Fruit fly (Drosophila melanogaster): ENCODE results near the gene CG43092.
A peak's percentile ranks its signal among the peaks of the same experiment; 100 is the strongest.

The CG43092 gene

DNA sequence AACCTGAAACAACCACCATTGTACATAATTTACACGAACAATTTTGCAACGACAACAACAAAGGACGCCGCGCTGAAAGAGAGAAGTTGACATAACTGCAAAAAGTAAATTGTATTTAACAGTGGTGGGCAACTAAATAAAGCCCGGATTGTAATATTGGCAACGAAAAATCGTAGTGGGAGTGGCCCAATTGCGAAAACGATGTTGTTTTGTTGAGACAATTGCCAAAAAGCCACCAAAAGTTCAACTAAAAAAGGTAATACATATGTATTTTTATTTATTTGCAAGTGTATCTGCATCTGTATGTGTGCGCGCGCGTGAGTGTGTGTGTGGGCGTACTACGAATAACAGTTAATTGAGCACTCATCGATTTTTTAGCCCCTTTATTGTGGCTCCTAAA, 18.4 kb downstream of the CG43092 start:
- TF ChIP-seq pfk (GFP tag; optimal IDR thresholded peaks at IDR 0.05) (no peak), fd3F (GFP tag; optimal IDR thresholded peaks at IDR 0.05) (no peak), Atf3 (GFP tag; optimal IDR thresholded peaks at IDR 0.05) (no peak), Jarid2 (GFP tag; optimal IDR thresholded peaks at IDR 0.05) (no peak), fd64A (GFP tag; optimal IDR thresholded peaks at IDR 0.05) (no peak), tx (GFP tag; optimal IDR thresholded peaks at IDR 0.05) (no peak), CG11085 (GFP tag; IDR thresholded peaks at IDR 0.05) (no peak), phol (tag; optimal IDR thresholded peaks at IDR 0.05) (no peak), maf-S (GFP tag; optimal IDR thresholded peaks at IDR 0.05) (no peak), C15 (GFP tag; IDR thresholded peaks at IDR 0.05) (no peak), CG34376 (GFP tag; optimal IDR thresholded peaks at IDR 0.05) (no peak), Vsx1 (GFP tag; optimal IDR thresholded peaks at IDR 0.05) (no peak), sisA (GFP tag; IDR thresholded peaks at IDR 0.05) (no peak), Drgx (GFP tag; IDR thresholded peaks at IDR 0.05) (0 out of 2 replicates have a peak, but pooled peaks have one; percentile 28), TFAM (GFP tag; optimal IDR thresholded peaks at IDR 0.05) (no peak), disco-r (GFP tag; optimal IDR thresholded peaks at IDR 0.05) (no peak), Ada2b (GFP tag; IDR thresholded peaks at IDR 0.05) (peak; percentile 23; the same call in 1 of the 2 replicates), tap (tag; optimal IDR thresholded peaks at IDR 0.05) (no peak), CG11560 (tag; IDR thresholded peaks at IDR 0.05) (no peak), Ets97D (GFP tag; optimal IDR thresholded peaks at IDR 0.05) (no peak), CG13775 (GFP tag; optimal IDR thresholded peaks at IDR 0.05) (no peak), sima (GFP tag; optimal IDR thresholded peaks at IDR 0.05) (no peak), tgo (GFP tag; IDR thresholded peaks at IDR 0.05) (no peak), Ravus (GFP tag; IDR thresholded peaks at IDR 0.05) (no peak), Dek (tag; optimal IDR thresholded peaks at IDR 0.05) (no peak), CG11695 (GFP tag; IDR thresholded peaks at IDR 0.05) (0 out of 3 replicates have a peak, but pooled peaks have one; percentile 17), CG10654 (GFP tag; optimal IDR thresholded peaks at IDR 0.05) (no peak), nerfin-1 (tag; optimal IDR thresholded peaks at IDR 0.05) (peak; percentile 15), ap (GFP tag; IDR thresholded peaks at IDR 0.05) (no peak), slou (GFP tag; optimal IDR thresholded peaks at IDR 0.05) (no peak), Xrp1 (GFP tag; IDR thresholded peaks at IDR 0.05) (0 out of 2 replicates have a peak, but pooled peaks have one; percentile 19), Med (GFP tag) (peak; percentile 75), ato (GFP tag; IDR thresholded peaks at IDR 0.05; ENCODE audit: partially characterized antibody) (no peak), Atf-2 (GFP tag; optimal IDR thresholded peaks at IDR 0.05) (no peak), CG34224 (GFP tag; IDR thresholded peaks at IDR 0.05; ENCODE audit: partially characterized antibody) (no peak), CG12104 (GFP tag; optimal IDR thresholded peaks at IDR 0.05) (no peak), Doc2 (GFP tag; IDR thresholded peaks at IDR 0.05) (no peak), CG4854 (GFP tag; optimal IDR thresholded peaks at IDR 0.05) (no peak), CG3281 (GFP tag; optimal IDR thresholded peaks at IDR 0.05) (no peak), Bteb2 (GFP tag; optimal IDR thresholded peaks at IDR 0.05) (no peak), sr (GFP tag; IDR thresholded peaks at IDR 0.05) (no peak), Scr (GFP tag; IDR thresholded peaks at IDR 0.05; ENCODE audit: partially characterized antibody) (no peak), E2f2 (GFP tag; IDR thresholded peaks at IDR 0.05) (no peak), dm (GFP tag; optimal IDR thresholded peaks at IDR 0.05) (no peak), nom (GFP tag; optimal IDR thresholded peaks at IDR 0.05) (no peak), CG1603 (tag; optimal IDR thresholded peaks at IDR 0.05) (peak; percentile 3), D19A (tag; optimal IDR thresholded peaks at IDR 0.05) (no peak), CG7987 (GFP tag; optimal IDR thresholded peaks at IDR 0.05) (no peak), Xbp1 (GFP tag; optimal IDR thresholded peaks at IDR 0.05) (no peak), dan (GFP tag; IDR thresholded peaks at IDR 0.05) (no peak), CG18476 (GFP tag; optimal IDR thresholded peaks at IDR 0.05) (no peak), CG31224 (GFP tag; IDR thresholded peaks at IDR 0.05) (no peak)

Data from whole organism, embryonic.